Fruit fly (Drosophila melanogaster) S2 (cell line): ENCODE data around the gene Wdr81.

Experiments used
- CG8478 ChIP-seq: fragments of >200 bp; optimal IDR thresholded peaks from 2 replicates; lab custom pipeline; 2018
- CTCF ChIP-seq, 2 experiments: fragments of >200 bp; optimal IDR thresholded peaks; 2 replicates each; lab custom pipeline; 2018

DNA sequence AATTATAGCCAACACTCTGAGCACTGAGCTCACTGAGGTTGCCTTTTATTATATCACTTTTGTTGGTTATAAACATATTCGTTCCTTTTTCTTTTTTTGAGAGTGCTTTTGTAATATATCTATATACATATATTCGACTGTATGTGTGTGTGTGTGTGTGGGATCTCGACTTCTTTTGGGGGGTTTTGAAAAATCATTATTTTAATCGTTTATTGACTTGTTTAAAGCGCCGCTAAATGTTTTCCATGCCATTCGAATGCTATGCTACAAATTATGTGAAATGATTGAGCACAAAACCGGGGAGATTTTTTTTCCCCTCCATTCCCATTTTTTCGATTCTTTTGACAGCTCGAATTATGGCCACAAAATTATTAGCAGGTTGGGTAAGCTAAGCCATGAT, 51.3 kb downstream of the Wdr81 start:
- TF ChIP-seq CG8478 (lab: Kevin White, UChicago) (no peak), CTCF (optimal IDR thresholded peaks at IDR 0.05; lab: Kevin White, UChicago) (no peak)
